Worm (Caenorhabditis elegans): Measurements from ENCODE around the gene slc-36.1.

slc-36.1 gene

ce11 chrIII:13347782-13348327 is 40.6 kb downstream of the slc-36.1 start:
- TF ChIP-seq ama-1 (optimal IDR thresholded peaks at IDR 0.05): no peak
- no peak for TF ChIP-seq ceh-24 (tag; optimal IDR thresholded peaks at IDR 0.05)
- TF ChIP-seq fax-1 (tag; optimal IDR thresholded peaks at IDR 0.05): no peak
- TF ChIP-seq pqm-1 (tag; optimal IDR thresholded peaks at IDR 0.05): no peak
- TF ChIP-seq unc-42 (tag; optimal IDR thresholded peaks at IDR 0.05): peak; percentile 34
- no peak for TF ChIP-seq ceh-18 (tag; optimal IDR thresholded peaks at IDR 0.05)
- no peak for TF ChIP-seq pat-9 (tag; optimal IDR thresholded peaks at IDR 0.05)
- TF ChIP-seq hlh-8 (tag; optimal IDR thresholded peaks at IDR 0.05): no peak
- TF ChIP-seq ceh-30 (tag; optimal IDR thresholded peaks at IDR 0.05): no peak

ce11 chrIII:13348891-13349290 is 41.6 kb downstream of the slc-36.1 start:
- TF ChIP-seq unc-42 (tag; optimal IDR thresholded peaks at IDR 0.05) (peak; percentile 79), nfya-1 (tag; optimal IDR thresholded peaks at IDR 0.05) (no peak)

ce11 chrIII:13350964-13351363 is 43.7 kb downstream of the slc-36.1 start:
- no peak for TF ChIP-seq nhr-11 (tag; optimal IDR thresholded peaks at IDR 0.05)
- no peak for TF ChIP-seq ceh-14 (tag; optimal IDR thresholded peaks at IDR 0.05)
- TF ChIP-seq unc-42 (tag; optimal IDR thresholded peaks at IDR 0.05): peak; percentile 46
- no peak for TF ChIP-seq pqm-1 (tag; optimal IDR thresholded peaks at IDR 0.05)
- no peak for TF ChIP-seq ztf-16 (tag; optimal IDR thresholded peaks at IDR 0.05)
- TF ChIP-seq npax-4 (tag; optimal IDR thresholded peaks at IDR 0.05): no peak

ce11 chrIII:13359256-13359655 is 52.0 kb downstream of the slc-36.1 start, which contains the start of gene F53A2.9:
Gene F53A2.9 (minus strand): TSS chrIII:13359356.
- TF ChIP-seq ceh-9 (tag; optimal IDR thresholded peaks at IDR 0.05) (no peak), pha-2 (tag; optimal IDR thresholded peaks at IDR 0.05) (no peak), ets-4 (tag; optimal IDR thresholded peaks at IDR 0.05) (no peak), C08G9.2 (tag; optimal IDR thresholded peaks at IDR 0.05) (no peak), ceh-30 (tag; optimal IDR thresholded peaks at IDR 0.05) (no peak), hlh-6 (tag; optimal IDR thresholded peaks at IDR 0.05) (no peak), C38D4.7 (GFP tag; optimal IDR thresholded peaks at IDR 0.05) (no peak), T23F11.4 (GFP tag; optimal IDR thresholded peaks at IDR 0.05) (no peak), ceh-6 (GFP tag; optimal IDR thresholded peaks at IDR 0.05) (no peak), ceh-24 (tag; optimal IDR thresholded peaks at IDR 0.05) (no peak), lim-6 (tag; optimal IDR thresholded peaks at IDR 0.05) (no peak), hlh-8 (tag; optimal IDR thresholded peaks at IDR 0.05) (no peak)

ce11 chrIII:13359847-13360246 is 52.5 kb downstream of the slc-36.1 start:
- TF ChIP-seq tbx-2 (tag; optimal IDR thresholded peaks at IDR 0.05): peak; percentile 68
- TF ChIP-seq mec-3 (tag; optimal IDR thresholded peaks at IDR 0.05; ENCODE audit: borderline replicate concordance): no peak
- no peak for TF ChIP-seq che-1 (tag; optimal IDR thresholded peaks at IDR 0.05)
- TF ChIP-seq ets-4 (tag; optimal IDR thresholded peaks at IDR 0.05): peak; percentile 21
- TF ChIP-seq F13H6.1 (tag; optimal IDR thresholded peaks at IDR 0.05): peak; percentile 23
- TF ChIP-seq fkh-6 (tag; optimal IDR thresholded peaks at IDR 0.05): peak; percentile 18
- peak; percentile 39 for TF ChIP-seq unc-42 (tag; optimal IDR thresholded peaks at IDR 0.05)
- peak; percentile 38 for TF ChIP-seq C08G9.2 (tag; optimal IDR thresholded peaks at IDR 0.05)
- TF ChIP-seq hlh-30 (tag; optimal IDR thresholded peaks at IDR 0.05; ENCODE audit: insufficient read depth): peak; percentile 67
- TF ChIP-seq rnt-1 (tag; optimal IDR thresholded peaks at IDR 0.05): peak; percentile 48
- no peak for TF ChIP-seq hlh-15 (tag; optimal IDR thresholded peaks at IDR 0.05)
- TF ChIP-seq nhr-11 (tag; optimal IDR thresholded peaks at IDR 0.05): no peak
- peak; percentile 84 for TF ChIP-seq ceh-31 (tag; optimal IDR thresholded peaks at IDR 0.05)
- peak; percentile 61 for TF ChIP-seq ceh-2 (tag; optimal IDR thresholded peaks at IDR 0.05)
- TF ChIP-seq ref-2 (tag; optimal IDR thresholded peaks at IDR 0.05): peak; percentile 35
- TF ChIP-seq T23F11.4 (GFP tag; optimal IDR thresholded peaks at IDR 0.05): no peak
- no peak for TF ChIP-seq sdc-2 (tag; optimal IDR thresholded peaks at IDR 0.05)
- TF ChIP-seq nfya-1 (tag; optimal IDR thresholded peaks at IDR 0.05): peak; percentile 71

Data from whole organism, late embryonic.